Worm (Caenorhabditis elegans) whole organism, L4/young adult: ENCODE data around the gene nduv-2.

Source experiments
- W03F9.2 ChIP-seq: fragments of 150-350 bp; optimal IDR thresholded peaks from 2 replicates; lab custom pipeline; 2014; ENCODE audit warnings: missing biosample characterization, missing genetic modification characterization
- dao-5 ChIP-seq: sonication (generic microtip); optimal IDR thresholded peaks from 2 replicates; lab custom pipeline; 2016; ENCODE audit warnings: missing genotype, missing genetic modification characterization, moderate library complexity, missing compliant biosample characterization
- him-1 ChIP-seq: sonication (generic microtip); optimal IDR thresholded peaks from 2 replicates; lab custom pipeline; 2016; ENCODE audit warnings: missing genotype, missing genetic modification reagents, missing genetic modification characterization, missing compliant biosample characterization

DNA sequence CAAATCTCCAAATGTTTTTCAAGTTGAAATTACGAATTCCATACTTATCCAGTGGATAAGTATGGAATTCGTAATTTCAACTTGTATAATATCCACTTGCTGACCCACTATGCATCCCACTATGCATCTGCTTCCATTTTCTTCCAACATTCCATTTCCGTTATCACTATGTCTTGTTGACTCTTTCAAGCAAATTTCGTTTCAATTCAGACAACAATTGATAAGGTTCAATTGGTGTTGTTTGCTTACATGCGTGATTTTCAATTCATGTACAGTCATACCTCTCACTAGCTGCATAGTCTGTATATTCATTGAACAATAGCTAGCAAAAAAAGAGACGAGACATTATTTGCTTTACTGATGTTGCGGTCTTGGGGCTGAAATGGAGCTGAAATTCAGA, 48.5 kb downstream of the nduv-2 start:
- no peak for TF ChIP-seq him-1 (tag; lab: Kevin White, UChicago)
- TF ChIP-seq dao-5 (tag; lab: Kevin White, UChicago), result no peak
- no peak for TF ChIP-seq W03F9.2 (tag; lab: Kevin White, UChicago)
